Fruit fly (Drosophila melanogaster) whole organism, embryonic: ENCODE results near the gene CG12589.

ENCODE experiments used
- B-H1 ChIP-seq: fragments of 200-800 bp; sonication (Bioruptor generic); IDR thresholded peaks from 3 replicates; pipeline ENCODE4 v1.3.6; 2022; ENCODE audit warnings: missing biosample characterization, missing genetic modification characterization
- Bgb ChIP-seq: fragments of 200-800 bp; sonication (Bioruptor generic); IDR thresholded peaks from 2 replicates; pipeline ENCODE4 v1.3.6; 2022; ENCODE audit warnings: missing biosample characterization, missing genetic modification characterization; ENCODE audit not compliant: partially characterized antibody
- CG10431 ChIP-seq: fragments of 200-800 bp; sonication (Bioruptor generic); optimal IDR thresholded peaks from 3 replicates; lab custom pipeline; 2018; ENCODE audit warnings: missing biosample characterization, mild to moderate bottlenecking, missing genetic modification characterization
- CG11456 ChIP-seq: fragments of 200-800 bp; sonication (Bioruptor generic); IDR thresholded peaks from 3 replicates; pipeline ENCODE4 v1.3.6; 2022; ENCODE audit warnings: missing biosample characterization, missing genetic modification characterization
- CG11560 ChIP-seq: fragments of 200-800 bp; sonication (Bioruptor generic); IDR thresholded peaks from 3 replicates; pipeline ENCODE4 v1.3.6; 2022; ENCODE audit warnings: missing biosample characterization, missing genetic modification characterization
- CG12104 ChIP-seq: fragments of 200-800 bp; sonication (Bioruptor generic); optimal IDR thresholded peaks from 3 replicates; lab custom pipeline; 2016; ENCODE audit warnings: missing biosample characterization, missing genetic modification characterization
- CG13296 ChIP-seq: fragments of 200-800 bp; sonication (Bioruptor generic); optimal IDR thresholded peaks from 3 replicates; lab custom pipeline; 2018; ENCODE audit warnings: missing biosample characterization, mild to moderate bottlenecking, missing genetic modification characterization
- CG14667 ChIP-seq: fragments of 200-800 bp; sonication (Bioruptor generic); IDR thresholded peaks from 2 replicates; pipeline ENCODE4 v1.3.6; 2022; ENCODE audit warnings: missing biosample characterization, missing genetic modification characterization
- CG14965 ChIP-seq: fragments of 200-800 bp; sonication (Bioruptor generic); optimal IDR thresholded peaks from 2 replicates; lab custom pipeline; 2016; ENCODE audit warnings: missing biosample characterization, missing genetic modification characterization, borderline replicate concordance
- CG15011 ChIP-seq: fragments of 200-800 bp; sonication (Bioruptor generic); optimal IDR thresholded peaks from 3 replicates; lab custom pipeline; 2018; ENCODE audit warnings: missing biosample characterization, mild to moderate bottlenecking, missing genetic modification characterization
- CG17385 ChIP-seq: fragments of 200-800 bp; sonication (Bioruptor generic); optimal IDR thresholded peaks from 3 replicates; lab custom pipeline; 2018; ENCODE audit warnings: missing biosample characterization, mild to moderate bottlenecking, missing genetic modification characterization
- CG17568 ChIP-seq: fragments of 200-800 bp; sonication (Bioruptor generic); optimal IDR thresholded peaks from 2 replicates; lab custom pipeline; 2018; ENCODE audit warnings: missing biosample characterization, mild to moderate bottlenecking, missing genetic modification characterization, moderate library complexity
- CG1832 ChIP-seq: fragments of 200-800 bp; sonication (Bioruptor generic); optimal IDR thresholded peaks from 2 replicates; lab custom pipeline; 2017; ENCODE audit warnings: missing biosample characterization, mild to moderate bottlenecking, missing genetic modification characterization, inconsistent platforms
- CG3838 ChIP-seq: fragments of 200-800 bp; sonication (Bioruptor generic); optimal IDR thresholded peaks from 3 replicates; lab custom pipeline; 2016; ENCODE audit warnings: missing biosample characterization, missing genetic modification characterization
- CG43689 ChIP-seq: fragments of 200-800 bp; sonication (Bioruptor generic); IDR thresholded peaks from 2 replicates; pipeline ENCODE4 v1.3.6; 2022; ENCODE audit warnings: missing biosample characterization, missing genetic modification characterization
- CG5245 ChIP-seq: fragments of 200-800 bp; sonication (Bioruptor generic); optimal IDR thresholded peaks from 3 replicates; lab custom pipeline; 2016; ENCODE audit warnings: missing biosample characterization, missing genetic modification characterization
- D19A ChIP-seq: fragments of 200-800 bp; optimal IDR thresholded peaks from 3 replicates; lab custom pipeline; 2019; ENCODE audit warnings: missing biosample characterization, mild to moderate bottlenecking, missing genetic modification characterization, moderate library complexity
- Doc3 ChIP-seq: fragments of 200-800 bp; sonication (Bioruptor generic); IDR thresholded peaks from 3 replicates; pipeline ENCODE4 v1.3.6; 2022; ENCODE audit warnings: missing biosample characterization, missing genetic modification characterization; ENCODE audit not compliant: partially characterized antibody
- GATAe ChIP-seq: fragments of 200-800 bp; sonication (Bioruptor generic); conservative IDR thresholded peaks from 2 replicates; pipeline ENCODE4 v1.3.6; 2022; ENCODE audit warnings: missing biosample characterization, missing genetic modification characterization
- H15 ChIP-seq: fragments of 200-800 bp; sonication (Bioruptor generic); IDR thresholded peaks from 3 replicates; pipeline ENCODE4 v1.3.6; 2022; ENCODE audit warnings: missing biosample characterization, missing genetic modification characterization
- HHEX ChIP-seq: fragments of 200-800 bp; sonication (Bioruptor generic); optimal IDR thresholded peaks from 3 replicates; lab custom pipeline; 2017; ENCODE audit warnings: missing biosample characterization, mild to moderate bottlenecking, missing genetic modification characterization, missing genetic modification reagents
- HLH4C ChIP-seq: fragments of 200-800 bp; sonication (Bioruptor generic); IDR thresholded peaks from 3 replicates; pipeline ENCODE4 v1.3.6; 2022; ENCODE audit warnings: missing biosample characterization, missing genetic modification characterization; ENCODE audit not compliant: partially characterized antibody
- Nf-YC ChIP-seq: fragments of 200-800 bp; optimal IDR thresholded peaks from 3 replicates; lab custom pipeline; 2019; ENCODE audit warnings: missing biosample characterization, mild to moderate bottlenecking, missing genetic modification characterization, moderate library complexity
- Oli ChIP-seq: fragments of 200-800 bp; sonication (Bioruptor generic); optimal IDR thresholded peaks from 2 replicates; lab custom pipeline; 2018; ENCODE audit warnings: missing biosample characterization, mild to moderate bottlenecking, missing genetic modification characterization, moderate library complexity
- Poxn ChIP-seq: fragments of 200-800 bp; sonication (Bioruptor generic); IDR thresholded peaks from 2 replicates; pipeline ENCODE4 v1.3.6; 2022; ENCODE audit warnings: missing biosample characterization, missing genetic modification characterization
- TFAM ChIP-seq: fragments of 200-800 bp; sonication (Bioruptor generic); optimal IDR thresholded peaks from 2 replicates; lab custom pipeline; 2017; ENCODE audit warnings: missing biosample characterization, missing genetic modification characterization, inconsistent platforms
- Taf1 ChIP-seq: fragments of 200-800 bp; sonication (Bioruptor generic); IDR thresholded peaks from 2 replicates; pipeline ENCODE4 v1.3.6; 2022; ENCODE audit warnings: missing biosample characterization, missing genetic modification characterization
- Trl ChIP-seq, 3 experiments: fragments of >200 bp in 2 of 3; fragments of 200-800 bp in 1 of 3; sonication (Bioruptor generic) in 1 of 3; optimal IDR thresholded peaks; 2 replicates in 1 of 3; 3 replicates in 2 of 3; lab custom pipeline; 2016 to 2017; ENCODE audit warnings: missing biosample characterization in 1 of 3, missing genetic modification characterization in 1 of 3
- chm ChIP-seq: fragments of 200-800 bp; sonication (Bioruptor generic); IDR thresholded peaks from 2 replicates; pipeline ENCODE4 v1.3.6; 2022; ENCODE audit warnings: missing biosample characterization, missing genetic modification characterization
- ci ChIP-seq: fragments of 200-800 bp; sonication (Bioruptor generic); IDR thresholded peaks from 3 replicates; pipeline ENCODE4 v1.3.6; 2022; ENCODE audit warnings: missing biosample characterization, missing genetic modification characterization
- crc ChIP-seq: fragments of 200-800 bp; sonication (Bioruptor generic); optimal IDR thresholded peaks from 2 replicates; lab custom pipeline; 2016; ENCODE audit warnings: missing biosample characterization, missing genetic modification characterization
- dan ChIP-seq: fragments of 200-800 bp; sonication (Bioruptor generic); IDR thresholded peaks from 2 replicates; pipeline ENCODE4 v1.3.6; 2022; ENCODE audit warnings: missing biosample characterization, missing genetic modification characterization
- dati ChIP-seq: fragments of 200-800 bp; sonication (Bioruptor generic); IDR thresholded peaks from 2 replicates; pipeline ENCODE4 v1.3.6; 2022; ENCODE audit warnings: missing biosample characterization, missing genetic modification characterization
- fd102C ChIP-seq: fragments of 200-800 bp; sonication (Bioruptor generic); optimal IDR thresholded peaks from 2 replicates; lab custom pipeline; 2018; ENCODE audit warnings: missing biosample characterization, mild to moderate bottlenecking, missing genetic modification characterization, moderate library complexity
- gce ChIP-seq: fragments of 200-800 bp; sonication (Bioruptor generic); IDR thresholded peaks from 3 replicates; pipeline ENCODE4 v1.3.6; 2022; ENCODE audit warnings: missing biosample characterization, missing genetic modification characterization
- ham ChIP-seq: fragments of 200-800 bp; sonication (Bioruptor generic); IDR thresholded peaks from 2 replicates; pipeline ENCODE4 v1.3.6; 2022; ENCODE audit warnings: missing biosample characterization, missing genetic modification characterization
- hbn ChIP-seq: fragments of 200-800 bp; sonication (Bioruptor generic); IDR thresholded peaks from 2 replicates; pipeline ENCODE4 v1.3.6; 2022; ENCODE audit warnings: missing biosample characterization, missing genetic modification characterization; ENCODE audit not compliant: partially characterized antibody
- kah ChIP-seq: fragments of 200-800 bp; sonication (Bioruptor generic); optimal IDR thresholded peaks from 2 replicates; lab custom pipeline; 2018; ENCODE audit warnings: missing biosample characterization, mild to moderate bottlenecking, missing genetic modification characterization
- ken ChIP-seq: fragments of 200-800 bp; sonication (Bioruptor generic); IDR thresholded peaks from 3 replicates; pipeline ENCODE4 v1.3.6; 2022; ENCODE audit warnings: missing biosample characterization, missing genetic modification characterization
- pan ChIP-seq, 4 experiments: fragments of >200 bp in 3 of 4; fragments of 200-800 bp in 1 of 4; sonication (Bioruptor generic) in 1 of 4; optimal IDR thresholded peaks in 3 of 4; IDR thresholded peaks in 1 of 4; 2 replicates each; pipeline versions ENCODE4 v1.3.6 to Lab custom; 2017 to 2022; ENCODE audit warnings: missing biosample characterization in 2 of 4, missing genetic modification characterization in 2 of 4, mixed read lengths in 1 of 4
- phol ChIP-seq: fragments of 200-800 bp; sonication (Bioruptor generic); optimal IDR thresholded peaks from 3 replicates; lab custom pipeline; 2018; ENCODE audit warnings: missing biosample characterization, mild to moderate bottlenecking, missing genetic modification characterization, moderate library complexity
- pita ChIP-seq: fragments of 200-800 bp; sonication (Bioruptor generic); optimal IDR thresholded peaks from 2 replicates; lab custom pipeline; 2017; ENCODE audit warnings: missing biosample characterization, mild to moderate bottlenecking, missing genetic modification characterization
- scrt ChIP-seq: fragments of 200-800 bp; sonication (Bioruptor generic); optimal IDR thresholded peaks from 2 replicates; lab custom pipeline; 2018; ENCODE audit warnings: missing biosample characterization, mild to moderate bottlenecking, missing genetic modification characterization, moderate library complexity
- seq ChIP-seq: fragments of 200-800 bp; sonication (Bioruptor generic); IDR thresholded peaks from 2 replicates; pipeline ENCODE4 v1.3.6; 2022; ENCODE audit warnings: missing biosample characterization, missing genetic modification characterization
- tap ChIP-seq: fragments of 200-800 bp; optimal IDR thresholded peaks from 3 replicates; lab custom pipeline; 2019; ENCODE audit warnings: missing biosample characterization, mild to moderate bottlenecking, missing genetic modification characterization, moderate library complexity
- unc-4 ChIP-seq: fragments of 200-800 bp; sonication (Bioruptor generic); IDR thresholded peaks from 2 replicates; pipeline ENCODE4 v1.3.6; 2022; ENCODE audit warnings: missing biosample characterization, missing genetic modification characterization; ENCODE audit not compliant: partially characterized antibody
- vnd ChIP-seq: fragments of 200-800 bp; sonication (Bioruptor generic); IDR thresholded peaks from 3 replicates; pipeline ENCODE4 v1.3.6; 2022; ENCODE audit warnings: missing biosample characterization, missing genetic modification characterization; ENCODE audit not compliant: partially characterized antibody
- vvl ChIP-seq: fragments of 200-800 bp; sonication (Bioruptor generic); IDR thresholded peaks from 2 replicates; pipeline ENCODE4 v1.3.6; 2022; ENCODE audit warnings: missing biosample characterization, missing genetic modification characterization
- wek ChIP-seq: fragments of 200-800 bp; sonication (Bioruptor generic); optimal IDR thresholded peaks from 3 replicates; lab custom pipeline; 2018; ENCODE audit warnings: missing biosample characterization, mild to moderate bottlenecking, missing genetic modification characterization, moderate library complexity

Gene CG12589

DNA sequence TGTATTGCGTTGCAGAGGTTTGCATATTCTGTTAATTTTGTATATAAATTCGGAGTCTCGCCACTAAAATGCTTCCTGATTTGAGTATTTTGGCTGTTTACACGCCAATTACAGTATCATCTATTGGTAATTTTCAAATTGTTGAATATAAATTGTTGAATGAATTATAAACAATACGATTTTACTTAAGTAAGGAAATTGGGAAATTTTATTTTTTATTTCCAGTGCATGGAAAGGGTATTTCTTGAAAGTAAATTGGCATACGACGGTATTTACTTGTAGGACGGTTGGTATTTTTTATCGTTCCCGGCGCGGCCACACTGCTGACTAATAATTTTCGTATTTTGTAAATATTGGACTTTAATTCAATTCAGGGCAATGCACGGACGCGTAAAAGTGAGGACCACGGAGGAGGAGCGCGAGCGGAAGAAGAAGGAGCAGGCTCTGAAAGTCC, 11.0 kb downstream of the CG12589 start, which contains the start of gene RabGGTa (continued):
- TF ChIP-seq scrt (GFP tag; lab: Kevin White, UChicago): peak; percentile 9
- no peak for TF ChIP-seq dati (GFP tag; lab: Robert Waterston, UW)
- peak; percentile 97 for TF ChIP-seq D19A (tag; lab: Kevin White, UChicago)
- peak; percentile 42 for TF ChIP-seq CG12104 (GFP tag; lab: Kevin White, UChicago)
- peak; percentile 59 for TF ChIP-seq tap (tag; lab: Kevin White, UChicago)
- no peak for TF ChIP-seq chm (GFP tag; lab: Robert Waterston, UW)
- TF ChIP-seq GATAe (GFP tag; lab: Robert Waterston, UW): peak; percentile 52; the same call in 1 of the 2 replicates
- TF ChIP-seq vnd: no peak
- no peak for TF ChIP-seq Poxn (GFP tag; lab: Robert Waterston, UW)
- TF ChIP-seq seq (GFP tag; lab: Robert Waterston, UW): no peak
- no peak for TF ChIP-seq CG5245 (GFP tag; lab: Kevin White, UChicago)
- peak; percentile 67 for TF ChIP-seq CG17385 (GFP tag; lab: Kevin White, UChicago)
- TF ChIP-seq CG11456 (GFP tag; lab: Robert Waterston, UW): peak; percentile 77; the same call in 2 of the 3 replicates
- no peak for TF ChIP-seq pan (optimal IDR thresholded peaks at IDR 0.05; lab: Kevin White, UChicago)
- peak in 1 of 2 experiments; percentile 81 for TF ChIP-seq pan (GFP tag; optimal IDR thresholded peaks at IDR 0.05 in 1 of 2, IDR thresholded peaks at IDR 0.05 in 1 of 2)
- TF ChIP-seq CG1832: no peak
- no peak for TF ChIP-seq dan (GFP tag; lab: Robert Waterston, UW)
- no peak for TF ChIP-seq HLH4C (GFP tag; lab: Robert Waterston, UW)
- 0 out of 3 replicates have a peak, but pooled peaks have one; percentile 15 for TF ChIP-seq gce
- no peak for TF ChIP-seq kah (GFP tag; lab: Kevin White, UChicago)
- peak; percentile 51; the same call in 1 of the 3 replicates for TF ChIP-seq ken (GFP tag; lab: Robert Waterston, UW)
- peak; percentile 46 for TF ChIP-seq B-H1 (GFP tag; lab: Robert Waterston, UW)
- peak; percentile 24 for TF ChIP-seq CG15011 (GFP tag; lab: Kevin White, UChicago)
- no peak for TF ChIP-seq CG43689 (GFP tag; lab: Robert Waterston, UW)
- peak; percentile 58 for TF ChIP-seq CG17568 (GFP tag; lab: Kevin White, UChicago)
- no peak for TF ChIP-seq CG14965 (GFP tag; lab: Kevin White, UChicago)
- no peak for TF ChIP-seq Bgb (GFP tag; lab: Robert Waterston, UW)
- TF ChIP-seq fd102C: no peak
- TF ChIP-seq phol (tag; lab: Kevin White, UChicago): peak; percentile 76
- TF ChIP-seq Oli (tag; lab: Kevin White, UChicago): peak; percentile 61
- TF ChIP-seq Trl (optimal IDR thresholded peaks at IDR 0.05; lab: Kevin White, UChicago): no peak
- peak; percentile 56 for TF ChIP-seq Trl (GFP tag; optimal IDR thresholded peaks at IDR 0.05; lab: Kevin White, UChicago)
- no peak for TF ChIP-seq TFAM (GFP tag; lab: Kevin White, UChicago)
- no peak for TF ChIP-seq CG11560
- TF ChIP-seq H15: peak; percentile 54; the same call in 1 of the 3 replicates
- TF ChIP-seq unc-4 (GFP tag; lab: Robert Waterston, UW): no peak
- TF ChIP-seq Doc3 (GFP tag; lab: Robert Waterston, UW): no peak
- TF ChIP-seq ham: no peak
- TF ChIP-seq Taf1 (GFP tag; lab: Robert Waterston, UW): peak; percentile 38; the same call in 1 of the 2 replicates
- peak; percentile 38 for TF ChIP-seq wek (GFP tag; lab: Kevin White, UChicago)
- TF ChIP-seq CG10431 (GFP tag; lab: Kevin White, UChicago): peak; percentile 24
- no peak for TF ChIP-seq Nf-YC (tag; lab: Kevin White, UChicago)
- TF ChIP-seq CG13296 (GFP tag; lab: Kevin White, UChicago): peak; percentile 58
- peak; percentile 35; the same call in 1 of the 2 replicates for TF ChIP-seq CG14667 (GFP tag; lab: Robert Waterston, UW)
- TF ChIP-seq CG3838 (GFP tag; lab: Kevin White, UChicago): no peak
- peak; percentile 87 for TF ChIP-seq vvl (GFP tag; lab: Robert Waterston, UW)
- no peak for TF ChIP-seq hbn (GFP tag; lab: Robert Waterston, UW)
- TF ChIP-seq ci (GFP tag; lab: Robert Waterston, UW): peak; percentile 62; the same call in 1 of the 3 replicates
- TF ChIP-seq crc (GFP tag; lab: Kevin White, UChicago): peak; percentile 39
- TF ChIP-seq HHEX (GFP tag; lab: Kevin White, UChicago): peak; percentile 50
- TF ChIP-seq pita: no peak
